Worm (Caenorhabditis elegans) whole organism, young adult: ENCODE results near the gene wago-5.
A peak's percentile ranks its signal among the peaks of the same experiment; 100 is the strongest.

Source experiments
- C06A6.2 ChIP-seq: fragments of 200-800 bp; sonication (Bioruptor generic); conservative IDR thresholded peaks from 2 replicates; pipeline ENCODE4 v1.3.6; 2022; ENCODE audit warnings: missing genetic modification characterization, missing compliant biosample characterization
- F10E7.11 ChIP-seq: sonication (generic microtip); optimal IDR thresholded peaks from 2 replicates; lab custom pipeline; 2017; ENCODE audit warnings: mild to moderate bottlenecking, missing genetic modification characterization, moderate library complexity, missing compliant biosample characterization
- F23B12.7 ChIP-seq: sonication (generic microtip); optimal IDR thresholded peaks from 2 replicates; lab custom pipeline; 2017; ENCODE audit warnings: missing genetic modification characterization, mild to moderate bottlenecking, missing compliant biosample characterization, antibody characterized with exemption, moderate library complexity; ENCODE audit not compliant: insufficient read depth
- F37B4.10 ChIP-seq: fragments of 200-800 bp; sonication (Bioruptor generic); IDR thresholded peaks from 2 replicates; pipeline ENCODE4 v1.3.6; 2022; ENCODE audit warnings: missing genetic modification characterization, missing compliant biosample characterization
- F39B2.1 ChIP-seq: fragments of 200-800 bp; sonication (Bioruptor generic); IDR thresholded peaks from 2 replicates; pipeline ENCODE4 v1.3.6; 2022; ENCODE audit warnings: missing genetic modification reagents, missing genetic modification characterization, missing compliant biosample characterization
- F49E8.2 ChIP-seq: sonication (generic microtip); optimal IDR thresholded peaks from 3 replicates; lab custom pipeline; 2017; ENCODE audit warnings: missing genetic modification characterization, mild to moderate bottlenecking, missing compliant biosample characterization, antibody characterized with exemption, moderate library complexity; ENCODE audit not compliant: insufficient read depth
- F55B11.4 ChIP-seq: sonication (generic microtip); optimal IDR thresholded peaks from 2 replicates; lab custom pipeline; 2016; ENCODE audit warnings: missing compliant biosample characterization, missing genetic modification characterization, borderline replicate concordance; ENCODE audit not compliant: insufficient read depth
- F57A8.1 ChIP-seq: fragments of 200-800 bp; sonication (Bioruptor generic); optimal IDR thresholded peaks from 2 replicates; lab custom pipeline; 2018; ENCODE audit warnings: mild to moderate bottlenecking, missing genetic modification characterization, moderate library complexity, missing compliant biosample characterization
- K11D2.4 ChIP-seq: fragments of 200-800 bp; sonication (Bioruptor generic); IDR thresholded peaks from 2 replicates; pipeline ENCODE4 v1.3.6; 2022; ENCODE audit warnings: missing genetic modification reagents, missing genetic modification characterization, missing compliant biosample characterization
- Y67H2A.10 ChIP-seq: fragments of 200-800 bp; sonication (Bioruptor generic); conservative IDR thresholded peaks from 2 replicates; pipeline ENCODE4 v1.3.6; 2022; ENCODE audit warnings: missing genetic modification reagents, missing genetic modification characterization, missing compliant biosample characterization
- ama-1 ChIP-seq, 3 experiments: fragments of 150-350 bp in 1 of 3; sonication (generic microtip) in 2 of 3; optimal IDR thresholded peaks; 2 replicates each; lab custom pipeline; 2014 to 2018; ENCODE audit warnings: missing biosample characterization in 2 of 3, missing genetic modification characterization in 2 of 3, missing genetic modification reagents in 2 of 3
- aptf-3 ChIP-seq: fragments of 200-800 bp; sonication (Bioruptor generic); IDR thresholded peaks from 2 replicates; pipeline ENCODE4 v1.3.6; 2022; ENCODE audit warnings: missing genetic modification characterization, missing compliant biosample characterization
- attf-3 ChIP-seq: fragments of 200-800 bp; sonication (Bioruptor generic); conservative IDR thresholded peaks from 2 replicates; pipeline ENCODE4 v1.3.6; 2022; ENCODE audit warnings: missing genetic modification reagents, missing genetic modification characterization, missing compliant biosample characterization
- ceh-27 ChIP-seq: fragments of 200-800 bp; sonication (Bioruptor generic); optimal IDR thresholded peaks from 2 replicates; lab custom pipeline; 2018; ENCODE audit warnings: mild to moderate bottlenecking, missing genetic modification characterization, moderate library complexity, missing compliant biosample characterization
- ceh-58 ChIP-seq: fragments of 200-800 bp; sonication (Bioruptor generic); IDR thresholded peaks from 2 replicates; pipeline ENCODE4 v1.3.6; 2022; ENCODE audit warnings: missing genetic modification characterization, missing compliant biosample characterization
- chd-7 ChIP-seq: sonication (generic microtip); optimal IDR thresholded peaks from 2 replicates; lab custom pipeline; 2016; ENCODE audit warnings: mild to moderate bottlenecking, missing genetic modification characterization, moderate library complexity, missing compliant biosample characterization
- dox-1 ChIP-seq: fragments of 200-800 bp; sonication (Bioruptor generic); IDR thresholded peaks from 2 replicates; pipeline ENCODE4 v1.3.6; 2022; ENCODE audit warnings: missing genetic modification reagents, missing genetic modification characterization, missing compliant biosample characterization
- efl-1 ChIP-seq: fragments of 150-350 bp; optimal IDR thresholded peaks from 2 replicates; lab custom pipeline; 2014; ENCODE audit warnings: missing biosample characterization, missing genetic modification reagents, missing genetic modification characterization
- egrh-3 ChIP-seq: fragments of 200-800 bp; sonication (Bioruptor generic); IDR thresholded peaks from 2 replicates; pipeline ENCODE4 v1.3.6; 2022; ENCODE audit warnings: missing genetic modification reagents, missing genetic modification characterization, missing compliant biosample characterization
- gei-17 ChIP-seq: fragments of 200-800 bp; sonication (Bioruptor generic); optimal IDR thresholded peaks from 2 replicates; lab custom pipeline; 2018; ENCODE audit warnings: mild to moderate bottlenecking, missing genetic modification characterization, missing compliant biosample characterization
- hmg-1.2 ChIP-seq: fragments of 200-800 bp; sonication (Bioruptor generic); IDR thresholded peaks from 2 replicates; pipeline ENCODE4 v1.3.6; 2022; ENCODE audit warnings: missing genetic modification reagents, missing genetic modification characterization, missing compliant biosample characterization
- lin-35 ChIP-seq, 3 experiments: fragments of 150-350 bp in 2 of 3; sonication (generic microtip) in 1 of 3; optimal IDR thresholded peaks; 2 replicates each; lab custom pipeline; 2014 to 2018; ENCODE audit warnings: missing biosample characterization in 3 of 3, missing genetic modification characterization in 3 of 3, missing genetic modification reagents in 3 of 3
- lin-40 ChIP-seq: sonication (generic microtip); optimal IDR thresholded peaks from 2 replicates; lab custom pipeline; 2016; ENCODE audit warnings: missing genetic modification characterization, mild to moderate bottlenecking, missing compliant biosample characterization, missing genotype, missing genetic modification reagents
- lin-54 ChIP-seq: fragments of 200-800 bp; sonication (Bioruptor generic); optimal IDR thresholded peaks from 2 replicates; lab custom pipeline; 2018; ENCODE audit warnings: mild to moderate bottlenecking, missing genetic modification characterization, missing compliant biosample characterization
- lsl-1 ChIP-seq: fragments of 200-800 bp; sonication (Bioruptor generic); optimal IDR thresholded peaks from 2 replicates; lab custom pipeline; 2018; ENCODE audit warnings: mild to moderate bottlenecking, missing genetic modification characterization, moderate library complexity, missing compliant biosample characterization
- mel-28 ChIP-seq: sonication (generic microtip); optimal IDR thresholded peaks from 2 replicates; lab custom pipeline; 2016; ENCODE audit warnings: borderline replicate concordance, mild to moderate bottlenecking, missing genetic modification characterization, missing compliant biosample characterization
- mes-4 ChIP-seq: sonication (generic microtip); optimal IDR thresholded peaks from 2 replicates; lab custom pipeline; 2016; ENCODE audit warnings: missing genotype, missing genetic modification characterization, missing compliant biosample characterization
- nhr-90 ChIP-seq: sonication (generic microtip); optimal IDR thresholded peaks from 2 replicates; lab custom pipeline; 2016; ENCODE audit warnings: missing genotype, mild to moderate bottlenecking, missing genetic modification characterization, missing compliant biosample characterization
- pbrm-1 ChIP-seq: fragments of 200-800 bp; sonication (Bioruptor generic); IDR thresholded peaks from 2 replicates; pipeline ENCODE4 v1.3.6; 2022; ENCODE audit warnings: missing genetic modification reagents, missing genetic modification characterization, missing compliant biosample characterization
- repo-1 ChIP-seq: sonication (generic microtip); optimal IDR thresholded peaks from 2 replicates; lab custom pipeline; 2017; ENCODE audit warnings: mild to moderate bottlenecking, missing genetic modification characterization, missing compliant biosample characterization
- snpc-1.3 ChIP-seq: sonication (generic microtip); optimal IDR thresholded peaks from 2 replicates; lab custom pipeline; 2017; ENCODE audit warnings: missing genetic modification characterization, mild to moderate bottlenecking, missing compliant biosample characterization, antibody characterized with exemption, moderate library complexity, missing genotype, missing genetic modification reagents; ENCODE audit not compliant: insufficient read depth
- somi-1 ChIP-seq: fragments of 200-800 bp; sonication (Bioruptor generic); optimal IDR thresholded peaks from 2 replicates; lab custom pipeline; 2018; ENCODE audit warnings: mild to moderate bottlenecking, missing genetic modification characterization, missing compliant biosample characterization
- sptf-2 ChIP-seq: fragments of 200-800 bp; sonication (Bioruptor generic); optimal IDR thresholded peaks from 2 replicates; lab custom pipeline; 2018; ENCODE audit warnings: mild to moderate bottlenecking, missing genetic modification characterization, missing compliant biosample characterization
- tbx-9 ChIP-seq: sonication (generic microtip); optimal IDR thresholded peaks from 2 replicates; lab custom pipeline; 2016; ENCODE audit warnings: borderline replicate concordance, missing genetic modification characterization, inconsistent platforms, missing compliant biosample characterization
- tlf-1 ChIP-seq: fragments of 200-800 bp; sonication (Bioruptor generic); optimal IDR thresholded peaks from 2 replicates; lab custom pipeline; 2018; ENCODE audit warnings: mild to moderate bottlenecking, missing genetic modification characterization, missing compliant biosample characterization
- unc-130 ChIP-seq: sonication (generic microtip); optimal IDR thresholded peaks from 2 replicates; lab custom pipeline; 2016; ENCODE audit warnings: missing genetic modification reagents, missing genetic modification characterization, missing compliant biosample characterization
- unc-62 ChIP-seq: fragments of 150-350 bp; optimal IDR thresholded peaks from 2 replicates; lab custom pipeline; 2014; ENCODE audit warnings: missing biosample characterization, missing genetic modification reagents, missing genetic modification characterization
- ztf-18 ChIP-seq: sonication (generic microtip); optimal IDR thresholded peaks from 2 replicates; lab custom pipeline; 2016; ENCODE audit warnings: missing genotype, mild to moderate bottlenecking, missing genetic modification characterization, missing compliant biosample characterization
- ztf-22 ChIP-seq: fragments of 200-800 bp; sonication (Bioruptor generic); optimal IDR thresholded peaks from 2 replicates; lab custom pipeline; 2018; ENCODE audit warnings: mild to moderate bottlenecking, missing genetic modification characterization, moderate library complexity, missing compliant biosample characterization
- ztf-25 ChIP-seq: fragments of 200-800 bp; sonication (Bioruptor generic); IDR thresholded peaks from 2 replicates; pipeline ENCODE4 v1.3.6; 2022; ENCODE audit warnings: missing genetic modification reagents, missing genetic modification characterization, missing compliant biosample characterization

Gene wago-5

ce11 chrII:5781935-5782921, 33.1 kb downstream of the wago-5 start, which contains the start of gene K05F1.6 (continued):
- no peak for TF ChIP-seq tbx-9
- no peak for TF ChIP-seq Y67H2A.10 (GFP tag; lab: Robert Waterston, UW)
- peak; percentile 80 for TF ChIP-seq lin-40 (tag; lab: Kevin White, UChicago)

ce11 chrII:5779866-5780265, 35.4 kb downstream of the wago-5 start:
- TF ChIP-seq tlf-1 (GFP tag; lab: Kevin White, UChicago) (no peak), ama-1 (optimal IDR thresholded peaks at IDR 0.05; lab: Kevin White, UChicago) (no peak), ama-1 (GFP tag; optimal IDR thresholded peaks at IDR 0.05; lab: Kevin White, UChicago) (no peak), hmg-1.2 (GFP tag; lab: Robert Waterston, UW) (peak; percentile 50; the same call in 1 of the 2 replicates), ceh-27 (GFP tag; lab: Kevin White, UChicago) (peak; percentile 7)

- TF ChIP-seq mes-4 (tag; lab: Kevin White, UChicago) = no peak
- no peak for TF ChIP-seq K11D2.4 (GFP tag; lab: Robert Waterston, UW)
- TF ChIP-seq F37B4.10 = no peak
- no peak for TF ChIP-seq egrh-3 (GFP tag; lab: Robert Waterston, UW)
- TF ChIP-seq lin-40 (tag; lab: Kevin White, UChicago) = no peak
- TF ChIP-seq snpc-1.3 (tag; lab: Kevin White, UChicago) = no peak
- no peak for TF ChIP-seq ztf-22
- no peak for TF ChIP-seq F23B12.7
- no peak for TF ChIP-seq ceh-58 (GFP tag; lab: Robert Waterston, UW)
- no peak for TF ChIP-seq C06A6.2 (GFP tag; lab: Robert Waterston, UW)
- no peak for TF ChIP-seq ceh-27 (GFP tag; lab: Kevin White, UChicago)
- TF ChIP-seq lsl-1 (GFP tag; lab: Kevin White, UChicago) = no peak
- no peak for TF ChIP-seq gei-17 (GFP tag; lab: Kevin White, UChicago)
- TF ChIP-seq F55B11.4 (tag; lab: Kevin White, UChicago) = no peak
- TF ChIP-seq, all 124 proteins: peak for 0
These were observed 37.9 kb downstream of the wago-5 start for ce11 chrII:5777372-5777771.

- TF ChIP-seq mel-28 (tag; lab: Kevin White, UChicago) (no peak), F10E7.11 (tag; lab: Kevin White, UChicago) (no peak), unc-130 (GFP tag; lab: Kevin White, UChicago) (no peak), aptf-3 (GFP tag; lab: Robert Waterston, UW) (no peak), Y67H2A.10 (GFP tag; lab: Robert Waterston, UW) (no peak), dox-1 (no peak), lin-54 (no peak), efl-1 (GFP tag; lab: Kevin White, UChicago) (no peak), chd-7 (tag; lab: Kevin White, UChicago) (no peak), sptf-2 (no peak)
These were observed 40.4 kb downstream of the wago-5 start for ce11 chrII:5774879-5775278.

ce11 chrII:5774120-5774519, 41.2 kb downstream of the wago-5 start, which contains the start of the genes dmd-5 and F10C1.1:
Gene dmd-5, minus strand, starts transcription at chrII:5774220.
Gene F10C1.1, plus strand, starts transcription at chrII:5774229.
- TF ChIP-seq attf-3 (GFP tag; lab: Robert Waterston, UW) (no peak), pbrm-1 (no peak), nhr-90 (no peak), unc-62 (GFP tag; lab: Kevin White, UChicago) (no peak), repo-1 (tag; lab: Kevin White, UChicago) (no peak), somi-1 (no peak), ztf-18 (no peak), F49E8.2 (tag; lab: Kevin White, UChicago) (no peak), lin-35 (GFP tag; optimal IDR thresholded peaks at IDR 0.05; lab: Kevin White, UChicago) (no peak), F57A8.1 (GFP tag; lab: Kevin White, UChicago) (no peak), F39B2.1 (GFP tag; lab: Robert Waterston, UW) (no peak), ztf-25 (GFP tag; lab: Robert Waterston, UW) (no peak)
